Worm (Caenorhabditis elegans): Measurements from ENCODE around the gene Y38H6C.16.
A peak's percentile ranks its signal among the peaks of the same experiment; 100 is the strongest.

Y38H6C.16 gene

DNA sequence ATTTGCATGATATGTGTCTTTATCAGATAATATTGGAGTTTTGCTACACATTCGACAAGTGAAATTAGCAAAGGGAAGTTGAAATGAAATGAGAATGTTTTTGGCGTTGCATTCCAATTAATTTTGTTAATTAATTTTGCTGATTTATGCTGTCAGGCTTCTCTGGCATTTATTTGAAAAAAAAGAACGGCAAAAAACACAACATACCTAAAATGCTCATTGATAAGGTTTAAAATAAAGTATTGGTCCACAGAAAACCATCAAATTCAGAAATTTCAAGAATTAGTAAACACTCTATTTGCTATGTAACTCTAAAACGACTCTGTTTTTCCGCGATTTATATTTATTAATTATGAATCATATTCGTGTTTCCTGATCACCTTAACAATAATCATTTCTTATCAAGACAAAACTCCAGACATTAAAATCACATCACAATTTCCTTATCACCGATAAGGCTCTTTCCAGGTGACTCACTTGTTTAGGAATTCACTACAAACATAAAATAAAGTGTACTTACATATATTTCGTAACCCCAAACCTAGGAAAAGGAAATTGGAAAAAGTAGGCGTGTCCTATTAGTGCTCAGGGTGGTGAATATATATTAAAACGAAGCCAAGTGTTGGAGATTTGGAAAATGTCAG lies 13.2 kb downstream of the Y38H6C.16 start, which contains the start of the genes srh-166 and Y38H6C.24 (continued):
- TF ChIP-seq unc-62 (GFP tag; optimal IDR thresholded peaks at IDR 0.05) (no peak), fkh-10 (GFP tag; optimal IDR thresholded peaks at IDR 0.05) (no peak), ZK546.5 (tag; optimal IDR thresholded peaks at IDR 0.05) (no peak), elt-2 (tag; optimal IDR thresholded peaks at IDR 0.05) (peak; percentile 82), fkh-2 (tag; optimal IDR thresholded peaks at IDR 0.05) (no peak), skn-1 (tag; optimal IDR thresholded peaks at IDR 0.05) (peak; percentile 41), lin-39 (tag; optimal IDR thresholded peaks at IDR 0.05) (no peak), nhr-76 (tag; optimal IDR thresholded peaks at IDR 0.05) (no peak), nhr-28 (tag; optimal IDR thresholded peaks at IDR 0.05) (no peak)

DNA sequence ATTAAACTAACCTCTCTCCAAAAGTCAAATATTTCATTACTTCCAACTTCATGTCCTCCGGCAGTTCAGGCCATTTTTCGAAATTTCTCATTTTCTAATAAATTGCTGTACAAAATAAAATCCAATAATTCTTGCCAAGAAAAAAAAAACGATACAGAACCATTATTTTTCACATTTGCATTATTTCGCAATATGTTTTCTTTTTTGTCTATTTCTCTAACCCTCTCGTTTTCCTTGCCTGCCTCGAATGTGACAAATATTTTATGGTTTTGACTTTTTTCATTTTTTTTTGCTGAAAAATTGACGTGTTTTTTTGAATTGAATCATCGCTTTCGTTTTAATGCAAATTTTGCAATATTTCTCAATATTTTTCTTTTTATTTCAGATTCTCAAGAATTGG lies 16.9 kb downstream of the Y38H6C.16 start, which contains the start of the genes Y38H6C.9 and fbxa-150:
TSS of gene Y38H6C.9 (minus strand) at position 52 of the 400 bp plus-strand sequence.
TSS of gene fbxa-150 (plus strand) at position 380 of the 400 bp plus-strand sequence.
- TF ChIP-seq unc-62 (GFP tag; optimal IDR thresholded peaks at IDR 0.05) (no peak), nhr-25 (tag; optimal IDR thresholded peaks at IDR 0.05) (no peak), lsy-12 (tag; optimal IDR thresholded peaks at IDR 0.05) (no peak), mdl-1 (tag; optimal IDR thresholded peaks at IDR 0.05) (no peak), nhr-12 (tag; optimal IDR thresholded peaks at IDR 0.05) (no peak), ama-1 (optimal IDR thresholded peaks at IDR 0.05) (no peak), ceh-82 (tag; optimal IDR thresholded peaks at IDR 0.05) (no peak), daf-12 (tag; optimal IDR thresholded peaks at IDR 0.05) (no peak), jun-1 (tag; optimal IDR thresholded peaks at IDR 0.05) (no peak), elt-2 (tag; optimal IDR thresholded peaks at IDR 0.05) (no peak), fkh-2 (tag; optimal IDR thresholded peaks at IDR 0.05) (no peak), nhr-23 (tag; optimal IDR thresholded peaks at IDR 0.05) (no peak), aly-2 (tag; optimal IDR thresholded peaks at IDR 0.05) (no peak), pqm-1 (tag; optimal IDR thresholded peaks at IDR 0.05) (no peak)

DNA sequence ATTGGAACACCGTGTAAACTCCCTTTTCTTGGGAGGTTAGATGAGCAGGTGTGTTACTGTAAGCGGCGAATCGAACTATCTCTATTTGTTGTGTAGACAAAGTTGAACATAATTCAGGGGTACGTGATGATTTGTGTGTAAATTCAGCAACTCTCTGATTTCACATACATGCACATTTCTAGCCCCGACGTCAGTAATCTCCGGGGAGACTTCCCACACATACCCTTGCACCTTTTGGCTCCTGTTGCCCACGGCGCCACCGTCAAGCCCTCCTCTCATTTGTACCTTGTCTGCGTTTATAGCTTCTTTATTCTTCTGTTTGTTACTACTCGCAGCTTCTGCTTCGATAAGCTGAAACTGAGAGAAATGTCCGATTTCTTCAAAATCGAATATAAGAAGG lies 20.2 kb downstream of the Y38H6C.16 start, which contains the start of gene Y38H6C.25:
TSS of gene Y38H6C.25 (plus strand) at position 301 of the 400 bp plus-strand sequence.
- no peak for TF ChIP-seq lsy-12 (tag; optimal IDR thresholded peaks at IDR 0.05)
- TF ChIP-seq nhr-28 (tag; optimal IDR thresholded peaks at IDR 0.05), result no peak
- no peak for TF ChIP-seq egl-27 (tag; optimal IDR thresholded peaks at IDR 0.05)
- TF ChIP-seq fos-1 (tag; optimal IDR thresholded peaks at IDR 0.05), result no peak
- TF ChIP-seq tbx-2 (tag; optimal IDR thresholded peaks at IDR 0.05), result no peak
- no peak for TF ChIP-seq jun-1 (tag; optimal IDR thresholded peaks at IDR 0.05)
- TF ChIP-seq R02D3.7 (tag; optimal IDR thresholded peaks at IDR 0.05), result no peak
- TF ChIP-seq nhr-76 (tag; optimal IDR thresholded peaks at IDR 0.05), result no peak
- TF ChIP-seq daf-12 (tag; optimal IDR thresholded peaks at IDR 0.05), result no peak
- TF ChIP-seq hmg-11 (tag; optimal IDR thresholded peaks at IDR 0.05), result no peak

DNA sequence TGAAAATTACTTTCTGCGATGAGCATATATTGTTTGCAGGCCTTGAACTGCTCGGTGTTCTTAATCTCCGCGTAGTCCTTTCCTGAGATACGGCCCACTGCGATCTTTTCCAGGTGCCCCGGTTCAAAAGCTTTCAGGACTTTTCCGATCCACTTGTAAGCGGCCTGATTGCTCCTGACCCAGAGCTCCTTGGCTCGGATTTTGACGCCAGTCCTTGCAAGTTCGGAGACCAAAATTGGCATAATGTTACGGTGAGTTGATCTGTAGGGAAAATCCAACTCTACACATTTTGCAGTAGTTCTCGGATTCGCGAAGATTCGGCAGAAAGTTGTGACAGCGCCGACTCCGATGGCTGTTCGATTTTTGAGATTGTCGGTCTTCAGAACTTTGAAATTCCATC lies 22.1 kb downstream of the Y38H6C.16 start:
- no peak for TF ChIP-seq ceh-9 (tag; optimal IDR thresholded peaks at IDR 0.05)
- no peak for TF ChIP-seq elt-1 (tag; optimal IDR thresholded peaks at IDR 0.05)
- no peak for TF ChIP-seq elt-2 (tag; optimal IDR thresholded peaks at IDR 0.05)
- no peak for TF ChIP-seq egl-5 (tag; optimal IDR thresholded peaks at IDR 0.05)
- no peak for TF ChIP-seq nhr-77 (tag; optimal IDR thresholded peaks at IDR 0.05)
- TF ChIP-seq hmg-11 (tag; optimal IDR thresholded peaks at IDR 0.05), result no peak
- TF ChIP-seq ztf-4 (tag; optimal IDR thresholded peaks at IDR 0.05), result no peak
- no peak for TF ChIP-seq jun-1 (tag; optimal IDR thresholded peaks at IDR 0.05)
- TF ChIP-seq pha-4 (tag; optimal IDR thresholded peaks at IDR 0.05), result no peak
- TF ChIP-seq fkh-2 (tag; optimal IDR thresholded peaks at IDR 0.05), result no peak
- no peak for TF ChIP-seq ceh-28 (tag; optimal IDR thresholded peaks at IDR 0.05)
- no peak for TF ChIP-seq nhr-25 (tag; optimal IDR thresholded peaks at IDR 0.05)
- no peak for TF ChIP-seq lin-15B (tag; optimal IDR thresholded peaks at IDR 0.05)
- no peak for TF ChIP-seq fkh-10 (GFP tag; optimal IDR thresholded peaks at IDR 0.05)
- no peak for TF ChIP-seq nhr-23 (tag; optimal IDR thresholded peaks at IDR 0.05)
- no peak for TF ChIP-seq nhr-237 (tag; optimal IDR thresholded peaks at IDR 0.05)
- no peak for TF ChIP-seq sea-2 (GFP tag; optimal IDR thresholded peaks at IDR 0.05)
- TF ChIP-seq unc-62 (GFP tag; optimal IDR thresholded peaks at IDR 0.05), result no peak
- TF ChIP-seq fos-1 (tag; optimal IDR thresholded peaks at IDR 0.05), result no peak
- TF ChIP-seq nhr-43 (tag; optimal IDR thresholded peaks at IDR 0.05; ENCODE audit: poor library complexity, severe bottlenecking), result no peak
